Fruit fly (Drosophila melanogaster): ENCODE measurements around the gene CG1792.
A peak's percentile ranks its signal among the peaks of the same experiment; 100 is the strongest.

DNA sequence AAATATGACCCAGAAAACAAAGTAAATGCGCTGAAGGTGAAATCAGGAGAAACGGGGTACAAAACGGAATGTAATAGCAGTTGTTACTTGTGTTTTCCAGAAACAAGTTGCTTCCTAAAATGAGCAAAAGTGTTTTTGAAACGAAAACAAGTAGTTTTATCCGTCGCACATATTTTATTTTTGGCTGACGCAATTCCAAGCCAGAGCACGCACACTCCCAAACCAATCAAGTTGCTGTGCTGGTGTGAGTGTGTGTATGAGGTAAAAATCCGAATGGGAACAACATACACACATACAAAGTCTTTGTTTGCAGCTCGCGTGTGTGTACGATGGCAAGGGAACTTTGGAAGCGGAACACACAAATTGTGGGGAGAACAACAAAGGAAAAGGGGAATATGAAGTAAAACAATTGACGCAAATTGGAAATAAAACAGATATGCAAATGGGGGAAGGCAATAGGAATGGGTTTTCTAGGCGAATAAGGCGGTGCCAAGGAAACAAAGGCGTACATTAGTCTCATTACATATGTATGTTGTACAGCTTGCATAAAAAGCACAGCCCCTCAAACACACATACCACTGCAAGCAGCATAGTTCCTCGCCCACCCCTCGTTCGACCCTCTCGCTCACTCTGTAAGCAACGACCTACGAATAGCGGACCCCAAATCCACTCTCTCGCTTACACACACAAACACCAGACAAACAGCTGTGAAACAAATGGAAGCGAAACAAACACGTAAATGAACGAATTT is 7.5 kb upstream of the CG1792 start:
- no peak for TF ChIP-seq OdsH (GFP tag; optimal IDR thresholded peaks at IDR 0.05)
- TF ChIP-seq CG16779 (tag; optimal IDR thresholded peaks at IDR 0.05), result no peak
- no peak for TF ChIP-seq eg (GFP tag; IDR thresholded peaks at IDR 0.05)
- TF ChIP-seq Lpt (GFP tag; optimal IDR thresholded peaks at IDR 0.05), result peak; percentile 44
- no peak for TF ChIP-seq salr (GFP tag; optimal IDR thresholded peaks at IDR 0.05)
- no peak for TF ChIP-seq Blimp-1 (GFP tag; optimal IDR thresholded peaks at IDR 0.05)
- no peak for TF ChIP-seq acj6 (GFP tag; optimal IDR thresholded peaks at IDR 0.05)
- peak; percentile 14 for TF ChIP-seq net (GFP tag; optimal IDR thresholded peaks at IDR 0.05)
- TF ChIP-seq CG15336 (GFP tag; IDR thresholded peaks at IDR 0.05), result no peak
- no peak for TF ChIP-seq Gug (GFP tag; IDR thresholded peaks at IDR 0.05)
